Worm (Caenorhabditis elegans) whole organism, young adult: ENCODE measurements around the gene srbc-39.

Experiments
- F10E7.11 ChIP-seq: sonication (generic microtip); optimal IDR thresholded peaks from 2 replicates; lab custom pipeline; 2017; ENCODE audit warnings: mild to moderate bottlenecking, missing genetic modification characterization, moderate library complexity, missing compliant biosample characterization
- F22D6.2 ChIP-seq: sonication (generic microtip); optimal IDR thresholded peaks from 2 replicates; lab custom pipeline; 2016; ENCODE audit warnings: mild to moderate bottlenecking, missing genetic modification characterization, missing compliant biosample characterization
- F55B11.4 ChIP-seq: sonication (generic microtip); optimal IDR thresholded peaks from 2 replicates; lab custom pipeline; 2016; ENCODE audit warnings: missing compliant biosample characterization, missing genetic modification characterization, borderline replicate concordance; ENCODE audit not compliant: insufficient read depth
- F57A8.1 ChIP-seq: fragments of 200-800 bp; sonication (Bioruptor generic); optimal IDR thresholded peaks from 2 replicates; lab custom pipeline; 2018; ENCODE audit warnings: mild to moderate bottlenecking, missing genetic modification characterization, moderate library complexity, missing compliant biosample characterization
- Y79H2A.3 ChIP-seq: fragments of 200-800 bp; sonication (Bioruptor generic); conservative IDR thresholded peaks from 2 replicates; pipeline ENCODE4 v1.3.6; 2022; ENCODE audit warnings: missing genetic modification reagents, missing genetic modification characterization, missing compliant biosample characterization
- aptf-2 ChIP-seq: fragments of 200-800 bp; sonication (Bioruptor generic); conservative IDR thresholded peaks from 2 replicates; pipeline ENCODE4 v1.3.6; 2022; ENCODE audit warnings: missing genetic modification reagents, missing genetic modification characterization, missing compliant biosample characterization
- aptf-3 ChIP-seq: fragments of 200-800 bp; sonication (Bioruptor generic); IDR thresholded peaks from 2 replicates; pipeline ENCODE4 v1.3.6; 2022; ENCODE audit warnings: missing genetic modification characterization, missing compliant biosample characterization
- atf-7 ChIP-seq: sonication (generic microtip); optimal IDR thresholded peaks from 2 replicates; lab custom pipeline; 2017; ENCODE audit warnings: mild to moderate bottlenecking, missing genetic modification characterization, missing compliant biosample characterization
- attf-3 ChIP-seq: fragments of 200-800 bp; sonication (Bioruptor generic); conservative IDR thresholded peaks from 2 replicates; pipeline ENCODE4 v1.3.6; 2022; ENCODE audit warnings: missing genetic modification reagents, missing genetic modification characterization, missing compliant biosample characterization
- attf-5 ChIP-seq: fragments of 200-800 bp; sonication (Bioruptor generic); optimal IDR thresholded peaks from 2 replicates; lab custom pipeline; 2018; ENCODE audit warnings: mild to moderate bottlenecking, missing genetic modification characterization, missing compliant biosample characterization
- bed-1 ChIP-seq: fragments of 200-800 bp; sonication (Bioruptor generic); IDR thresholded peaks from 2 replicates; pipeline ENCODE4 v1.3.6; 2022; ENCODE audit warnings: missing genetic modification reagents, missing genetic modification characterization, missing compliant biosample characterization
- bed-2 ChIP-seq: fragments of 200-800 bp; sonication (Bioruptor generic); IDR thresholded peaks from 2 replicates; pipeline ENCODE4 v1.3.6; 2022; ENCODE audit warnings: missing genetic modification reagents, missing genetic modification characterization, missing compliant biosample characterization
- ccch-3 ChIP-seq: fragments of 200-800 bp; sonication (Bioruptor generic); optimal IDR thresholded peaks from 2 replicates; lab custom pipeline; 2018; ENCODE audit warnings: mild to moderate bottlenecking, missing genetic modification characterization, missing compliant biosample characterization
- cebp-2 ChIP-seq: fragments of 200-800 bp; sonication (Bioruptor generic); IDR thresholded peaks from 2 replicates; pipeline ENCODE4 v1.3.6; 2022; ENCODE audit warnings: missing genetic modification characterization, missing compliant biosample characterization
- ceh-27 ChIP-seq: fragments of 200-800 bp; sonication (Bioruptor generic); optimal IDR thresholded peaks from 2 replicates; lab custom pipeline; 2018; ENCODE audit warnings: mild to moderate bottlenecking, missing genetic modification characterization, moderate library complexity, missing compliant biosample characterization
- ceh-58 ChIP-seq: fragments of 200-800 bp; sonication (Bioruptor generic); IDR thresholded peaks from 2 replicates; pipeline ENCODE4 v1.3.6; 2022; ENCODE audit warnings: missing genetic modification characterization, missing compliant biosample characterization
- efl-1 ChIP-seq: fragments of 150-350 bp; optimal IDR thresholded peaks from 2 replicates; lab custom pipeline; 2014; ENCODE audit warnings: missing biosample characterization, missing genetic modification reagents, missing genetic modification characterization
- ekl-4 ChIP-seq: fragments of 200-800 bp; sonication (Bioruptor generic); IDR thresholded peaks from 2 replicates; pipeline ENCODE4 v1.3.6; 2022; ENCODE audit warnings: missing genetic modification reagents, missing genetic modification characterization, missing compliant biosample characterization
- ets-4 ChIP-seq: fragments of 200-800 bp; sonication (Bioruptor generic); optimal IDR thresholded peaks from 2 replicates; lab custom pipeline; 2018; ENCODE audit warnings: mild to moderate bottlenecking, missing genetic modification characterization, missing compliant biosample characterization
- fkh-3 ChIP-seq: sonication (generic microtip); optimal IDR thresholded peaks from 2 replicates; lab custom pipeline; 2016; ENCODE audit warnings: mild to moderate bottlenecking, missing genetic modification characterization, missing compliant biosample characterization
- hlh-12 ChIP-seq: sonication (generic microtip); optimal IDR thresholded peaks from 2 replicates; lab custom pipeline; 2016; ENCODE audit warnings: missing genetic modification characterization, missing compliant biosample characterization
- hmg-1.2 ChIP-seq: fragments of 200-800 bp; sonication (Bioruptor generic); IDR thresholded peaks from 2 replicates; pipeline ENCODE4 v1.3.6; 2022; ENCODE audit warnings: missing genetic modification reagents, missing genetic modification characterization, missing compliant biosample characterization
- hmg-20 ChIP-seq: fragments of 200-800 bp; sonication (Bioruptor generic); IDR thresholded peaks from 2 replicates; pipeline ENCODE4 v1.3.6; 2022; ENCODE audit warnings: missing genetic modification reagents, missing genetic modification characterization, missing compliant biosample characterization
- lag-1 ChIP-seq: fragments of 200-800 bp; sonication (Bioruptor generic); IDR thresholded peaks from 2 replicates; pipeline ENCODE4 v1.3.6; 2022; ENCODE audit warnings: missing genetic modification reagents, missing genetic modification characterization, missing compliant biosample characterization
- let-526 ChIP-seq: fragments of 200-800 bp; sonication (Bioruptor generic); IDR thresholded peaks from 2 replicates; pipeline ENCODE4 v1.3.6; 2022; ENCODE audit warnings: missing genetic modification reagents, missing genetic modification characterization, missing compliant biosample characterization
- let-607 ChIP-seq, 2 experiments: fragments of 200-800 bp in 1 of 2; sonication (Bioruptor generic) in 1 of 2; sonication (generic microtip) in 1 of 2; optimal IDR thresholded peaks; 2 replicates each; lab custom pipeline; 2016 to 2018; ENCODE audit warnings: mild to moderate bottlenecking in 2 of 2, missing compliant biosample characterization in 2 of 2, missing genetic modification characterization in 2 of 2, moderate library complexity in 2 of 2, missing genotype in 1 of 2
- lin-26 ChIP-seq: fragments of 200-800 bp; sonication (Bioruptor generic); IDR thresholded peaks from 2 replicates; pipeline ENCODE4 v1.3.6; 2022; ENCODE audit warnings: missing genetic modification reagents, missing genetic modification characterization, missing compliant biosample characterization
- lin-54 ChIP-seq: fragments of 200-800 bp; sonication (Bioruptor generic); optimal IDR thresholded peaks from 2 replicates; lab custom pipeline; 2018; ENCODE audit warnings: mild to moderate bottlenecking, missing genetic modification characterization, missing compliant biosample characterization
- lir-1 ChIP-seq: fragments of 200-800 bp; sonication (Bioruptor generic); conservative IDR thresholded peaks from 2 replicates; pipeline ENCODE4 v1.3.6; 2022; ENCODE audit warnings: missing genetic modification reagents, missing genetic modification characterization, missing compliant biosample characterization
- lsl-1 ChIP-seq: fragments of 200-800 bp; sonication (Bioruptor generic); optimal IDR thresholded peaks from 2 replicates; lab custom pipeline; 2018; ENCODE audit warnings: mild to moderate bottlenecking, missing genetic modification characterization, moderate library complexity, missing compliant biosample characterization
- madf-6 ChIP-seq: fragments of 200-800 bp; sonication (Bioruptor generic); IDR thresholded peaks from 2 replicates; pipeline ENCODE4 v1.3.6; 2022; ENCODE audit warnings: missing genetic modification reagents, missing genetic modification characterization, missing compliant biosample characterization
- madf-8 ChIP-seq: fragments of 200-800 bp; sonication (Bioruptor generic); conservative IDR thresholded peaks from 2 replicates; pipeline ENCODE4 v1.3.6; 2022; ENCODE audit warnings: missing genetic modification reagents, missing genetic modification characterization, missing compliant biosample characterization
- mel-28 ChIP-seq: sonication (generic microtip); optimal IDR thresholded peaks from 2 replicates; lab custom pipeline; 2016; ENCODE audit warnings: borderline replicate concordance, mild to moderate bottlenecking, missing genetic modification characterization, missing compliant biosample characterization
- nfya-2 ChIP-seq: fragments of 200-800 bp; sonication (Bioruptor generic); IDR thresholded peaks from 2 replicates; pipeline ENCODE4 v1.3.6; 2022; ENCODE audit warnings: missing genetic modification reagents, missing genetic modification characterization, missing compliant biosample characterization
- nfyb-1 ChIP-seq: fragments of 200-800 bp; sonication (Bioruptor generic); IDR thresholded peaks from 2 replicates; pipeline ENCODE4 v1.3.6; 2022; ENCODE audit warnings: missing genetic modification reagents, missing genetic modification characterization, missing compliant biosample characterization
- nhr-179 ChIP-seq: sonication (generic microtip); optimal IDR thresholded peaks from 2 replicates; lab custom pipeline; 2016; ENCODE audit warnings: mild to moderate bottlenecking, missing genetic modification characterization, missing compliant biosample characterization
- nhr-27 ChIP-seq: fragments of 200-800 bp; sonication (Bioruptor generic); optimal IDR thresholded peaks from 2 replicates; lab custom pipeline; 2018; ENCODE audit warnings: mild to moderate bottlenecking, missing genetic modification characterization, moderate library complexity, missing compliant biosample characterization
- nhr-80 ChIP-seq: sonication (generic microtip); optimal IDR thresholded peaks from 2 replicates; lab custom pipeline; 2016; ENCODE audit warnings: missing genetic modification characterization, missing compliant biosample characterization
- pbrm-1 ChIP-seq: fragments of 200-800 bp; sonication (Bioruptor generic); IDR thresholded peaks from 2 replicates; pipeline ENCODE4 v1.3.6; 2022; ENCODE audit warnings: missing genetic modification reagents, missing genetic modification characterization, missing compliant biosample characterization
- pha-4 ChIP-seq: fragments of 150-350 bp; sonication (generic microtip); optimal IDR thresholded peaks from 2 replicates; lab custom pipeline; 2014; ENCODE audit warnings: missing biosample characterization, missing genetic modification reagents, missing genetic modification characterization
- rec-8 ChIP-seq, 2 experiments: sonication (generic microtip); optimal IDR thresholded peaks; 2 replicates each; lab custom pipeline; 2016; ENCODE audit warnings: mild to moderate bottlenecking in 2 of 2, missing genetic modification characterization in 2 of 2, missing genetic modification reagents in 2 of 2, missing genotype in 2 of 2, missing biosample characterization in 1 of 2, missing compliant biosample characterization in 1 of 2, moderate library complexity in 1 of 2
- repo-1 ChIP-seq: sonication (generic microtip); optimal IDR thresholded peaks from 2 replicates; lab custom pipeline; 2017; ENCODE audit warnings: mild to moderate bottlenecking, missing genetic modification characterization, missing compliant biosample characterization
- snpc-4 ChIP-seq, 5 experiments: fragments of 150-350 bp in 1 of 5; sonication (generic microtip) in 4 of 5; optimal IDR thresholded peaks; 2 replicates each; lab custom pipeline; 2014 to 2018; ENCODE audit warnings: missing genetic modification characterization in 5 of 5, missing biosample characterization in 3 of 5, antibody characterized with exemption in 2 of 5, mild to moderate bottlenecking in 2 of 5, missing compliant biosample characterization in 2 of 5, missing genotype in 2 of 5, moderate library complexity in 2 of 5, missing genetic modification reagents in 1 of 5
- sptf-2 ChIP-seq: fragments of 200-800 bp; sonication (Bioruptor generic); optimal IDR thresholded peaks from 2 replicates; lab custom pipeline; 2018; ENCODE audit warnings: mild to moderate bottlenecking, missing genetic modification characterization, missing compliant biosample characterization
- tbx-9 ChIP-seq: sonication (generic microtip); optimal IDR thresholded peaks from 2 replicates; lab custom pipeline; 2016; ENCODE audit warnings: borderline replicate concordance, missing genetic modification characterization, inconsistent platforms, missing compliant biosample characterization
- zfh-2 ChIP-seq: fragments of 200-800 bp; sonication (Bioruptor generic); conservative IDR thresholded peaks from 2 replicates; pipeline ENCODE4 v1.3.6; 2022; ENCODE audit warnings: missing genetic modification reagents, missing genetic modification characterization, missing compliant biosample characterization
- ztf-28 ChIP-seq: fragments of 200-800 bp; sonication (Bioruptor generic); IDR thresholded peaks from 2 replicates; pipeline ENCODE4 v1.3.6; 2022; ENCODE audit warnings: missing genetic modification reagents, missing genetic modification characterization, missing compliant biosample characterization
- ztf-3 ChIP-seq: fragments of 200-800 bp; sonication (Bioruptor generic); optimal IDR thresholded peaks from 2 replicates; lab custom pipeline; 2018; ENCODE audit warnings: mild to moderate bottlenecking, missing genetic modification characterization, missing compliant biosample characterization

The srbc-39 gene

DNA sequence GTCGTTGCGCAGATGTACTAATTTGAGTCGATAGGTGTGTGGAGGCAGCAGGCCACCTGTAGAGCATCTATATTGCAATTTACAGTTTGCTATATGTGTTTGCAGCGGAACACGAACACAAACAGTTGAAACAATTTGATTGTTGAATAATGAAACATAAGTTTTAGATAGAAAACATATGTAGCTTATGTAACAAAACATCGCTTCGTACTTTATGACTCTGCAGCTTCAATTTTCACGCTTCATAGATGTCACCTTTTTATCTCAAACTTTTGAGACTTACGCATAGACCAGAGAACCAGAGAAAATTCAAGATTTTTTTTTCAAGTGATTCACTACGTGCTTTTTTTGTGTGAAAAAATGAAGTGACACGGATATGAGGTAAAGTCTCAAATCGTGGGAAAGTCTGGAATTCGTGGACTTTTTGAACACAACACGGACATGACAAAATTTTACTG is 15.0 kb downstream of the srbc-39 start, which contains the start of gene fbxb-72 (continued):
- TF ChIP-seq F55B11.4 (tag; lab: Kevin White, UChicago) (no peak), bed-2 (no peak), nhr-27 (tag; lab: Kevin White, UChicago) (peak; percentile 5), efl-1 (GFP tag; lab: Kevin White, UChicago) (no peak), snpc-4 (GFP tag; optimal IDR thresholded peaks at IDR 0.05; lab: Kevin White, UChicago) (no peak), snpc-4 (tag; optimal IDR thresholded peaks at IDR 0.05; lab: Kevin White, UChicago) (peak in 3 of 4 experiments; percentile 1 to 41 (median 34)), nfya-2 (GFP tag; lab: Robert Waterston, UW) (no peak), pha-4 (tag; lab: Kevin White, UChicago) (peak; percentile 94), hmg-20 (GFP tag; lab: Robert Waterston, UW) (0 out of 2 replicates have a peak, but pooled peaks have one; percentile 3), let-607 (tag; optimal IDR thresholded peaks at IDR 0.05; lab: Kevin White, UChicago) (no peak), nhr-179 (tag; lab: Kevin White, UChicago) (no peak), F10E7.11 (no peak), bed-1 (no peak), mel-28 (tag; lab: Kevin White, UChicago) (no peak), attf-5 (GFP tag; lab: Kevin White, UChicago) (peak; percentile 29), F57A8.1 (GFP tag; lab: Kevin White, UChicago) (peak; percentile 41), lag-1 (no peak), ets-4 (GFP tag; lab: Kevin White, UChicago) (no peak), rec-8 (tag; optimal IDR thresholded peaks at IDR 0.05; lab: Kevin White, UChicago) (no peak), hmg-1.2 (GFP tag; lab: Robert Waterston, UW) (peak; percentile 50), hlh-12 (tag; lab: Kevin White, UChicago) (no peak), lir-1 (GFP tag; lab: Robert Waterston, UW) (peak; percentile 58), ceh-58 (GFP tag; lab: Robert Waterston, UW) (no peak), pbrm-1 (peak; percentile 52), ekl-4 (no peak), repo-1 (peak; percentile 90), aptf-3 (GFP tag; lab: Robert Waterston, UW) (no peak), ztf-3 (GFP tag; lab: Kevin White, UChicago) (no peak), atf-7 (tag; lab: Kevin White, UChicago) (peak; percentile 66), tbx-9 (tag; lab: Kevin White, UChicago) (no peak), ceh-27 (GFP tag; lab: Kevin White, UChicago) (peak; percentile 22), cebp-2 (no peak), ztf-28 (GFP tag; lab: Robert Waterston, UW) (no peak), let-526 (GFP tag; lab: Robert Waterston, UW) (0 out of 2 replicates have a peak, but pooled peaks have one; percentile 11), attf-3 (GFP tag; lab: Robert Waterston, UW) (no peak), lin-54 (no peak), sptf-2 (GFP tag; lab: Kevin White, UChicago) (no peak), lsl-1 (GFP tag; lab: Kevin White, UChicago) (no peak), nhr-80 (peak; percentile 39), fkh-3 (tag; lab: Kevin White, UChicago) (no peak), Y79H2A.3 (GFP tag; lab: Robert Waterston, UW) (peak; percentile 85), nfyb-1 (GFP tag; lab: Robert Waterston, UW) (peak; percentile 88), F22D6.2 (tag; lab: Kevin White, UChicago) (peak; percentile 85), lin-26 (GFP tag; lab: Robert Waterston, UW) (peak; percentile 32; the same call in 1 of the 2 replicates), ccch-3 (no peak), madf-6 (no peak), aptf-2 (GFP tag; lab: Robert Waterston, UW) (no peak), madf-8 (GFP tag; lab: Robert Waterston, UW) (no peak), zfh-2 (no peak)
